Worm (Caenorhabditis elegans): ENCODE results near the gene alh-6.

The alh-6 gene

ce11 chrII:1320412-1320811, 10.5 kb upstream of the alh-6 start (continued):
- peak; percentile 53; the same call in 1 of the 2 replicates for TF ChIP-seq set-16 (GFP tag; IDR thresholded peaks at IDR 0.05)
- TF ChIP-seq Y5F2A.4 (GFP tag; optimal IDR thresholded peaks at IDR 0.05) = peak; percentile 56
- TF ChIP-seq hlh-30 (tag; optimal IDR thresholded peaks at IDR 0.05; ENCODE audit: insufficient read depth) = peak; percentile 88
- peak; percentile 85 for TF ChIP-seq lin-29 (GFP tag; IDR thresholded peaks at IDR 0.05)
- TF ChIP-seq ztf-11 (tag; optimal IDR thresholded peaks at IDR 0.05) = no peak
- peak; percentile 1 for TF ChIP-seq lir-3 (tag; optimal IDR thresholded peaks at IDR 0.05)
- peak; percentile 42 for TF ChIP-seq ceh-82 (tag; optimal IDR thresholded peaks at IDR 0.05)
- peak; percentile 83 to 97 for TF ChIP-seq lsy-2 (tag; optimal IDR thresholded peaks at IDR 0.05)
- peak; percentile 98 for TF ChIP-seq nhr-6 (tag; optimal IDR thresholded peaks at IDR 0.05)
- peak; percentile 96 for TF ChIP-seq T26A8.4 (GFP tag; IDR thresholded peaks at IDR 0.05)
- TF ChIP-seq skn-1 (tag; optimal IDR thresholded peaks at IDR 0.05) = no peak
- peak; percentile 96 for TF ChIP-seq rbr-2 (tag; optimal IDR thresholded peaks at IDR 0.05)
- TF ChIP-seq ceh-32 (tag; optimal IDR thresholded peaks at IDR 0.05; ENCODE audit: poor library complexity) = no peak
- peak; percentile 93 for TF ChIP-seq T20F7.1 (GFP tag; optimal IDR thresholded peaks at IDR 0.05)
- peak; percentile 86 for TF ChIP-seq lin-1 (GFP tag; IDR thresholded peaks at IDR 0.05)
- TF ChIP-seq arid-1 (GFP tag; conservative IDR thresholded peaks at IDR 0.05) = peak; percentile 93
- TF ChIP-seq nhr-41 (GFP tag; IDR thresholded peaks at IDR 0.05) = 0 out of 2 replicates have a peak, but pooled peaks have one; percentile 59
- TF ChIP-seq dpl-1 (GFP tag; optimal IDR thresholded peaks at IDR 0.05) = peak; percentile 99
- TF ChIP-seq madf-9 (GFP tag; conservative IDR thresholded peaks at IDR 0.05) = peak; percentile 95
- TF ChIP-seq unc-62 (GFP tag; optimal IDR thresholded peaks at IDR 0.05 in 1 of 2) = peak in 1 of 2 experiments; percentile 97
- no peak for TF ChIP-seq unc-62 (tag; optimal IDR thresholded peaks at IDR 0.05)
- peak; percentile 83 for TF ChIP-seq duxl-1 (tag; optimal IDR thresholded peaks at IDR 0.05; ENCODE audit: poor library complexity)
- peak; percentile 94 for TF ChIP-seq hmg-1.1 (GFP tag; IDR thresholded peaks at IDR 0.05)
- TF ChIP-seq saeg-2 (GFP tag; IDR thresholded peaks at IDR 0.05) = peak; percentile 90
- TF ChIP-seq nhr-77 (tag; optimal IDR thresholded peaks at IDR 0.05) = peak; percentile 97
- TF ChIP-seq nhr-11 (tag; optimal IDR thresholded peaks at IDR 0.05) = peak; percentile 92
- peak; percentile 98 for TF ChIP-seq lin-13 (GFP tag; optimal IDR thresholded peaks at IDR 0.05)

- TF ChIP-seq zfp-2 (tag; optimal IDR thresholded peaks at IDR 0.05) = peak; percentile 49
- no peak for TF ChIP-seq lin-38 (GFP tag; IDR thresholded peaks at IDR 0.05)
- TF ChIP-seq zfp-3 (GFP tag; conservative IDR thresholded peaks at IDR 0.05) = no peak
- no peak for TF ChIP-seq lin-29 (GFP tag; IDR thresholded peaks at IDR 0.05)
- TF ChIP-seq hlh-11 (tag; optimal IDR thresholded peaks at IDR 0.05) = peak; percentile 61
- TF ChIP-seq tra-1 (GFP tag; IDR thresholded peaks at IDR 0.05) = peak; percentile 58; the same call in 1 of the 2 replicates
- TF ChIP-seq dmd-6 (GFP tag; IDR thresholded peaks at IDR 0.05) = peak; percentile 77
- peak; percentile 84 for TF ChIP-seq nhr-28 (tag; optimal IDR thresholded peaks at IDR 0.05)
- TF ChIP-seq daf-12 (tag; optimal IDR thresholded peaks at IDR 0.05) = no peak
- no peak for TF ChIP-seq nhr-111 (GFP tag; optimal IDR thresholded peaks at IDR 0.05)
- peak in 1 of 2 experiments; percentile 54 for TF ChIP-seq mdl-1 (tag; optimal IDR thresholded peaks at IDR 0.05)
- TF ChIP-seq fos-1 (tag; optimal IDR thresholded peaks at IDR 0.05) = no peak
- no peak for TF ChIP-seq dmd-8 (GFP tag; IDR thresholded peaks at IDR 0.05)
- TF ChIP-seq Y48G9A.11 (GFP tag; IDR thresholded peaks at IDR 0.05) = no peak
- peak; percentile 87 for TF ChIP-seq mxl-3 (GFP tag; optimal IDR thresholded peaks at IDR 0.05)
- 0 out of 2 replicates have a peak, but pooled peaks have one; percentile 14 for TF ChIP-seq lin-1 (GFP tag; IDR thresholded peaks at IDR 0.05)
- no peak for TF ChIP-seq ceh-44 (GFP tag; IDR thresholded peaks at IDR 0.05)
- no peak for TF ChIP-seq nhr-10 (tag; optimal IDR thresholded peaks at IDR 0.05)
- no peak for TF ChIP-seq madf-9 (GFP tag; conservative IDR thresholded peaks at IDR 0.05)
- no peak for TF ChIP-seq nhr-41 (GFP tag; IDR thresholded peaks at IDR 0.05)
- peak; percentile 23 for TF ChIP-seq pqm-1 (tag; optimal IDR thresholded peaks at IDR 0.05)
- TF ChIP-seq lin-15B (tag; optimal IDR thresholded peaks at IDR 0.05) = no peak
Observed at ce11 chrII:1315245-1315644, 5.3 kb upstream of the alh-6 start.
